Worm (Caenorhabditis elegans) whole organism, L4/young adult: ENCODE data around the gene F44D12.19.

Experiments
- dao-5 ChIP-seq: sonication (generic microtip); optimal IDR thresholded peaks from 2 replicates; lab custom pipeline; 2016; ENCODE audit warnings: missing genotype, missing genetic modification characterization, moderate library complexity, missing compliant biosample characterization
- him-1 ChIP-seq: sonication (generic microtip); optimal IDR thresholded peaks from 2 replicates; lab custom pipeline; 2016; ENCODE audit warnings: missing genotype, missing genetic modification reagents, missing genetic modification characterization, missing compliant biosample characterization

- no peak for TF ChIP-seq him-1 (tag; lab: Kevin White, UChicago)
- TF ChIP-seq dao-5 (tag; lab: Kevin White, UChicago), result no peak
These were observed 45.1 kb upstream of the F44D12.19 start, which contains the start of gene C47E12.14 for ce11 chrIV:9976284-9976683.
